Fruit fly (Drosophila melanogaster) whole organism: ENCODE measurements around the gene brat.

ENCODE experiments used
- CG8478 ChIP-seq: fragments of >200 bp; optimal IDR thresholded peaks from 2 replicates; lab custom pipeline; 2018; ENCODE audit warnings: inconsistent platforms
- Dll ChIP-seq: fragments of >200 bp; optimal IDR thresholded peaks from 2 replicates; lab custom pipeline; 2017
- psq ChIP-seq: fragments of >200 bp; optimal IDR thresholded peaks from 2 replicates; lab custom pipeline; 2017

DNA sequence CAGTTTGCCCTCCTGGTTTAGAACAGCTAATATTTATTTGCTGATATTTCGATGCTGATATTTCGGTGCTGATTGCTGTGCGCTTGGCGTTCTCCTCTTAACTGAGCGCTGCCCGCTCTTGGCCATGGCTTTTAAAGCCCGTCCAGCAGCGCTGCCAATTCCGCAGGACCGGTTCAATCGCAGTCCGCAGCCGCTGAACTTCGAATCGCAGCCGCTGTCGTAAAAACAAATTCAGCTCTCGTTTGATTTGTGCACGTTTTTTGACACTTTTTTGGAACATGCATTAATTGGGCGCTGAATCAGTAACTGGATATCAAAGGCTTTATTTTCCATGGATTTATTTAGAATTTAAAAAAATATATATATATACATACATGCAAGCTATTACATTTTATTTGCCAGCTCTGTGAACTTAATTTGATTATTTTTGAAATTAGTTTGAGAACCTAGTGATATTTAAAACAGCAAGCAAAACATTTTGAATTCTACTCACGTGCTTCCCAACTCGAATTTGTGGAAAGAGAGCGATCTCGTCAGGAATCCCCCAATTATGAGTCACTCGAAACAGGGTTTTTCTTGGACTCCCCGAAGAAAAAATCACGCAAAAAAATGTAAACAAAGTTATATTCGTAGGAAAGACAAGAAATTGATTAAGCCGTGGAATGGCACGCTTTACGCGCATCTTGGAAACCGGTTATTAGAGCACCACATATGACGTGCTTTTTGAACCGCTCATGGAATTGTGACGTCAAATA, 13.2 kb upstream of the brat start, which contains the start of gene Ddc:
- TF ChIP-seq CG8478 (lab: Kevin White, UChicago) (no peak), Dll (lab: Kevin White, UChicago) (no peak), psq (lab: Kevin White, UChicago) (no peak)
